Worm (Caenorhabditis elegans) whole organism, mixed stage, embryonic: Measurements from ENCODE around the gene F19F10.11.

ENCODE experiments used
- M03D4.4 ChIP-seq: sonication (generic microtip); optimal IDR thresholded peaks from 2 replicates; lab custom pipeline; 2017; ENCODE audit warnings: mild to moderate bottlenecking, missing genetic modification characterization, missing compliant biosample characterization
- bed-3 ChIP-seq: fragments of 200-800 bp; sonication (Bioruptor generic); optimal IDR thresholded peaks from 3 replicates; lab custom pipeline; 2018; ENCODE audit warnings: mild to moderate bottlenecking, missing genetic modification characterization, moderate library complexity, missing compliant biosample characterization
- blmp-1 ChIP-seq: fragments of 150-350 bp; optimal IDR thresholded peaks from 2 replicates; lab custom pipeline; 2014; ENCODE audit warnings: missing biosample characterization, missing genetic modification characterization
- ceh-83 ChIP-seq: fragments of 200-800 bp; sonication (Bioruptor generic); optimal IDR thresholded peaks from 2 replicates; lab custom pipeline; 2018; ENCODE audit warnings: mild to moderate bottlenecking, missing genetic modification characterization, missing compliant biosample characterization
- elt-3 ChIP-seq: fragments of 150-350 bp; optimal IDR thresholded peaks from 2 replicates; lab custom pipeline; 2014; ENCODE audit warnings: missing biosample characterization, missing genetic modification characterization
- hlh-1 ChIP-seq: fragments of 150-350 bp; optimal IDR thresholded peaks from 2 replicates; lab custom pipeline; 2014; ENCODE audit warnings: missing biosample characterization, missing genetic modification reagents, missing genetic modification characterization
- mab-5 ChIP-seq: fragments of 150-350 bp; optimal IDR thresholded peaks from 2 replicates; lab custom pipeline; 2014; ENCODE audit warnings: missing biosample characterization, missing genetic modification characterization
- mep-1 ChIP-seq: fragments of 150-350 bp; optimal IDR thresholded peaks from 2 replicates; lab custom pipeline; 2017; ENCODE audit warnings: missing biosample characterization, missing genetic modification reagents, missing genetic modification characterization, inconsistent platforms
- mls-2 ChIP-seq: sonication (generic microtip); optimal IDR thresholded peaks from 2 replicates; lab custom pipeline; 2016; ENCODE audit warnings: mild to moderate bottlenecking, missing genetic modification characterization, moderate library complexity, missing compliant biosample characterization
- nhr-28 ChIP-seq: fragments of 150-350 bp; optimal IDR thresholded peaks from 2 replicates; lab custom pipeline; 2014; ENCODE audit warnings: missing biosample characterization, missing genetic modification characterization
- pha-4 ChIP-seq: fragments of 150-350 bp; optimal IDR thresholded peaks from 2 replicates; lab custom pipeline; 2018; ENCODE audit warnings: missing biosample characterization, missing genetic modification reagents, missing genetic modification characterization
- unc-39 ChIP-seq: fragments of 150-350 bp; optimal IDR thresholded peaks from 2 replicates; lab custom pipeline; 2014; ENCODE audit warnings: missing biosample characterization, missing genetic modification characterization
- unc-62 ChIP-seq: fragments of 150-350 bp; optimal IDR thresholded peaks from 2 replicates; lab custom pipeline; 2014; ENCODE audit warnings: missing biosample characterization, missing genetic modification reagents, missing genetic modification characterization

DNA sequence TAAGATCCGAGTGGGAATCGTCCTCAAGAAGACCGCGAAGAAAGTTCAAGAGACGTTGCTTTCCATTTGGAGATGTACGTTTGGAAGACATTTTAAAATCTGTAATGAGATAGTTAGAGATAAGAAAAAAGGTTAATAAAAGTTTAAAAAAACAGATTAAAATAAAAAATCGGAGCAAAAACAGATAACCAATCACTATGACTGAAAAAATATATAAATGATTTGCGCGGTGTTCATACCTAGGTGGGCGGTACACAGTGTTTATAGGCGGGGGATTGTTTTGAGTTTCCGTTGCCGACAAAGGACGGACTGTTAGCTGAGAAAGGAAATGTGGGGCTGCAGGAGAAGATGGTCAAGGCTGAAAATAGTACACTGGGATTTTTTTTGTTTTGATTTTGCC, 28.8 kb downstream of the F19F10.11 start, which contains the start of gene ets-7:
- TF ChIP-seq mep-1 (no peak), pha-4 (no peak), M03D4.4 (tag; lab: Kevin White, UChicago) (no peak), ceh-83 (GFP tag; lab: Kevin White, UChicago) (no peak), unc-39 (tag; lab: Kevin White, UChicago) (no peak), mab-5 (no peak), unc-62 (GFP tag; lab: Kevin White, UChicago) (no peak), nhr-28 (tag; lab: Kevin White, UChicago) (no peak), blmp-1 (no peak), bed-3 (GFP tag; lab: Kevin White, UChicago) (no peak), hlh-1 (tag; lab: Kevin White, UChicago) (no peak), elt-3 (tag; lab: Kevin White, UChicago) (no peak), mls-2 (tag; lab: Kevin White, UChicago) (no peak)
